Fruit fly (Drosophila melanogaster) whole organism, prepupa: Measurements from ENCODE around the gene CG14237.

Experiments
- CG10631 ChIP-seq: fragments of 200-800 bp; sonication (Bioruptor generic); optimal IDR thresholded peaks from 2 replicates; lab custom pipeline; 2016; ENCODE audit warnings: missing biosample characterization, missing genetic modification characterization
- CG10669 ChIP-seq: fragments of 200-800 bp; sonication (Bioruptor generic); optimal IDR thresholded peaks from 3 replicates; lab custom pipeline; 2018; ENCODE audit warnings: missing biosample characterization, mild to moderate bottlenecking, missing genetic modification characterization, moderate library complexity
- CG11294 ChIP-seq: fragments of 200-800 bp; sonication (Bioruptor generic); IDR thresholded peaks from 2 replicates; pipeline ENCODE4 v1.3.6; 2022; ENCODE audit warnings: missing biosample characterization, missing genetic modification characterization
- CG11762 ChIP-seq: fragments of 200-800 bp; sonication (Bioruptor generic); optimal IDR thresholded peaks from 3 replicates; lab custom pipeline; 2016; ENCODE audit warnings: missing biosample characterization, missing genetic modification characterization; ENCODE audit not compliant: insufficient read depth
- CG15336 ChIP-seq: fragments of 200-800 bp; sonication (Bioruptor generic); IDR thresholded peaks from 2 replicates; pipeline ENCODE4 v1.3.6; 2022; ENCODE audit warnings: missing biosample characterization, missing genetic modification characterization
- CG1621 ChIP-seq: fragments of 200-800 bp; sonication (Bioruptor generic); optimal IDR thresholded peaks from 3 replicates; lab custom pipeline; 2018; ENCODE audit warnings: missing biosample characterization, mild to moderate bottlenecking, missing genetic modification characterization
- CG16779 ChIP-seq: fragments of 200-800 bp; sonication (Bioruptor generic); optimal IDR thresholded peaks from 3 replicates; lab custom pipeline; 2017; ENCODE audit warnings: missing biosample characterization, mild to moderate bottlenecking, missing genetic modification characterization
- CG3919 ChIP-seq: fragments of 200-800 bp; sonication (Bioruptor generic); optimal IDR thresholded peaks from 3 replicates; lab custom pipeline; 2016; ENCODE audit warnings: missing biosample characterization, missing genetic modification characterization
- CG6163 ChIP-seq: fragments of 200-800 bp; sonication (Bioruptor generic); IDR thresholded peaks from 3 replicates; pipeline ENCODE4 v1.3.6; 2022; ENCODE audit warnings: missing biosample characterization, missing genetic modification characterization
- CG6276 ChIP-seq: fragments of 200-800 bp; sonication (Bioruptor generic); optimal IDR thresholded peaks from 2 replicates; lab custom pipeline; 2017; ENCODE audit warnings: missing biosample characterization, mild to moderate bottlenecking, missing genetic modification characterization
- CG6854 ChIP-seq: fragments of 200-800 bp; sonication (Bioruptor generic); optimal IDR thresholded peaks from 2 replicates; lab custom pipeline; 2017; ENCODE audit warnings: missing biosample characterization, mild to moderate bottlenecking, missing genetic modification characterization
- CG7368 ChIP-seq: fragments of 200-800 bp; sonication (Bioruptor generic); optimal IDR thresholded peaks from 3 replicates; lab custom pipeline; 2016; ENCODE audit warnings: missing biosample characterization, missing genetic modification characterization
- CG8119 ChIP-seq: fragments of 200-800 bp; sonication (Bioruptor generic); IDR thresholded peaks from 3 replicates; pipeline ENCODE4 v1.3.6; 2022; ENCODE audit warnings: missing biosample characterization, missing genetic modification characterization
- CG8632 ChIP-seq: fragments of 200-800 bp; sonication (Bioruptor generic); optimal IDR thresholded peaks from 3 replicates; lab custom pipeline; 2016; ENCODE audit warnings: missing biosample characterization, missing genetic modification characterization
- CG9139 ChIP-seq: fragments of 200-800 bp; sonication (Bioruptor generic); optimal IDR thresholded peaks from 3 replicates; lab custom pipeline; 2017; ENCODE audit warnings: missing biosample characterization, mild to moderate bottlenecking, missing genetic modification characterization
- Eip75B ChIP-seq: fragments of 200-800 bp; sonication (Bioruptor generic); optimal IDR thresholded peaks from 3 replicates; lab custom pipeline; 2016; ENCODE audit warnings: missing biosample characterization, missing genetic modification characterization
- Eip78C ChIP-seq: fragments of 200-800 bp; sonication (Bioruptor generic); peaks from one replicate; lab custom pipeline; 2016; ENCODE audit warnings: missing biosample characterization, missing genetic modification characterization
- Ets21C ChIP-seq: fragments of 200-800 bp; sonication (Bioruptor generic); optimal IDR thresholded peaks from 3 replicates; lab custom pipeline; 2016; ENCODE audit warnings: missing biosample characterization, missing genetic modification characterization
- Gug ChIP-seq: fragments of 200-800 bp; sonication (Bioruptor generic); IDR thresholded peaks from 2 replicates; pipeline ENCODE4 v1.3.6; 2022; ENCODE audit warnings: missing biosample characterization, missing genetic modification characterization
- Hr38 ChIP-seq: sonication (Bioruptor generic); optimal IDR thresholded peaks from 2 replicates; lab custom pipeline; 2016; ENCODE audit warnings: missing biosample characterization, missing genetic modification characterization
- Hr39 ChIP-seq: fragments of 200-800 bp; sonication (Bioruptor generic); optimal IDR thresholded peaks from 2 replicates; lab custom pipeline; 2016; ENCODE audit warnings: missing biosample characterization, missing genetic modification characterization
- Hr4 ChIP-seq: fragments of 200-800 bp; sonication (Bioruptor generic); optimal IDR thresholded peaks from 3 replicates; lab custom pipeline; 2016; ENCODE audit warnings: missing biosample characterization, missing genetic modification characterization
- Lpt ChIP-seq: fragments of 200-800 bp; sonication (Bioruptor generic); optimal IDR thresholded peaks from 3 replicates; lab custom pipeline; 2016; ENCODE audit warnings: missing biosample characterization, missing genetic modification characterization
- Met ChIP-seq: fragments of 200-800 bp; sonication (Bioruptor generic); optimal IDR thresholded peaks from 3 replicates; lab custom pipeline; 2016; ENCODE audit warnings: missing biosample characterization, missing genetic modification characterization
- OdsH ChIP-seq: fragments of 200-800 bp; sonication (Bioruptor generic); optimal IDR thresholded peaks from 3 replicates; lab custom pipeline; 2016; ENCODE audit warnings: missing biosample characterization, missing genetic modification characterization
- Smox ChIP-seq: fragments of 200-800 bp; sonication (Bioruptor generic); optimal IDR thresholded peaks from 3 replicates; lab custom pipeline; 2016; ENCODE audit warnings: missing biosample characterization, missing genetic modification characterization
- Sox14 ChIP-seq: fragments of 200-800 bp; sonication (Bioruptor generic); optimal IDR thresholded peaks from 3 replicates; lab custom pipeline; 2016; ENCODE audit warnings: missing biosample characterization, missing genetic modification characterization
- Sox15 ChIP-seq: fragments of 200-800 bp; sonication (Bioruptor generic); optimal IDR thresholded peaks from 3 replicates; lab custom pipeline; 2016; ENCODE audit warnings: missing biosample characterization, missing genetic modification characterization
- acj6 ChIP-seq: fragments of 200-800 bp; sonication (Bioruptor generic); optimal IDR thresholded peaks from 3 replicates; lab custom pipeline; 2016; ENCODE audit warnings: missing biosample characterization, missing genetic modification characterization
- cyc ChIP-seq: fragments of 200-800 bp; sonication (Bioruptor generic); optimal IDR thresholded peaks from 3 replicates; lab custom pipeline; 2016; ENCODE audit warnings: missing biosample characterization, missing genetic modification characterization
- dac ChIP-seq: fragments of 200-800 bp; sonication (Bioruptor generic); optimal IDR thresholded peaks from 2 replicates; lab custom pipeline; 2017; ENCODE audit warnings: missing biosample characterization, mild to moderate bottlenecking, missing genetic modification characterization
- eg ChIP-seq: fragments of 200-800 bp; sonication (Bioruptor generic); IDR thresholded peaks from 3 replicates; pipeline ENCODE4 v1.3.6; 2022; ENCODE audit warnings: missing biosample characterization, missing genetic modification characterization
- esn ChIP-seq: fragments of 200-800 bp; sonication (Bioruptor generic); optimal IDR thresholded peaks from 2 replicates; lab custom pipeline; 2016; ENCODE audit warnings: missing biosample characterization, mild to moderate bottlenecking, missing genetic modification characterization, moderate library complexity
- fd85E ChIP-seq: fragments of 200-800 bp; sonication (Bioruptor generic); optimal IDR thresholded peaks from 3 replicates; lab custom pipeline; 2016; ENCODE audit warnings: missing biosample characterization, missing genetic modification characterization
- fkh ChIP-seq: fragments of 200-800 bp; sonication (Bioruptor generic); optimal IDR thresholded peaks from 3 replicates; lab custom pipeline; 2017; ENCODE audit warnings: missing biosample characterization, mild to moderate bottlenecking, missing genetic modification characterization, moderate library complexity
- lz ChIP-seq: fragments of 200-800 bp; sonication (Bioruptor generic); optimal IDR thresholded peaks from 3 replicates; lab custom pipeline; 2016; ENCODE audit warnings: missing biosample characterization, missing genetic modification characterization
- pdm3 ChIP-seq: fragments of 200-800 bp; sonication (Bioruptor generic); optimal IDR thresholded peaks from 3 replicates; lab custom pipeline; 2016; ENCODE audit warnings: missing biosample characterization, missing genetic modification characterization
- salr ChIP-seq, 2 experiments: fragments of 200-800 bp; sonication (Bioruptor generic); optimal IDR thresholded peaks; 3 replicates each; lab custom pipeline; 2016 to 2018; ENCODE audit warnings: missing biosample characterization in 2 of 2, missing genetic modification characterization in 2 of 2, mild to moderate bottlenecking in 1 of 2
- ss ChIP-seq, 2 experiments: fragments of 200-800 bp; sonication (Bioruptor generic); optimal IDR thresholded peaks; 2 replicates in 1 of 2; 3 replicates in 1 of 2; lab custom pipeline; 2017 to 2018; ENCODE audit warnings: mild to moderate bottlenecking in 2 of 2, missing biosample characterization in 2 of 2, missing genetic modification characterization in 2 of 2, moderate library complexity in 1 of 2
- svp ChIP-seq: fragments of 200-800 bp; sonication (Bioruptor generic); peaks from one replicate; lab custom pipeline; 2016; ENCODE audit warnings: missing biosample characterization, missing genetic modification characterization
- topi ChIP-seq: fragments of 200-800 bp; sonication (Bioruptor generic); optimal IDR thresholded peaks from 3 replicates; lab custom pipeline; 2016; ENCODE audit warnings: missing biosample characterization, missing genetic modification characterization
- vri ChIP-seq: fragments of 200-800 bp; sonication (Bioruptor generic); optimal IDR thresholded peaks from 3 replicates; lab custom pipeline; 2016; ENCODE audit warnings: missing biosample characterization, mild to moderate bottlenecking, missing genetic modification characterization

CG14237 gene

dm6 chr3R:26464370-26464769 lies 7.7 kb downstream of the CG14237 start (continued):
- peak; percentile 73 for TF ChIP-seq CG6854 (GFP tag; lab: Kevin White, UChicago)
- peak; percentile 40 for TF ChIP-seq vri
- TF ChIP-seq Smox (GFP tag; lab: Kevin White, UChicago) = no peak
- peak; percentile 61 to 66 for TF ChIP-seq ss (GFP tag; optimal IDR thresholded peaks at IDR 0.05; lab: Kevin White, UChicago)
- no peak for TF ChIP-seq pdm3 (GFP tag; lab: Kevin White, UChicago)
- TF ChIP-seq CG8632 (GFP tag; lab: Kevin White, UChicago) = no peak

DNA sequence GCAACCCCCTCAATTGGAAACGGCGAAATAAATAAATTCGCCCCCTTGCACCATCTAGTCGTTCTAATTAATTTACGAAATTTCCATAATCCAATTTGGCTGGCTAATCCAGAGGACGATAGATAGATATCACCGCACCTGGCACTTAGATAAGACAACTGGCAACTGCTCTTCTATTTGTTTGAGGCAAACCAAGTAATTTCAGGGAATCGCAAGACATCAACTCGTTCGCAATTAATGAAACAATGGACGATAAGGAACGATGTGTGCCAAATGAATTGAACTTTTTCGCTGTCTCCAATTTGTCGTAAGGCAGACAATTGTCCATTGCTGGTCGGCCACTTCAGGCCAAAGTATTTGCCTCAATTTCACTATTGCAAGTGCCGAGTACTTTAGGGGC lies 8.4 kb downstream of the CG14237 start:
- TF ChIP-seq CG9139 (GFP tag; lab: Kevin White, UChicago) (no peak), esn (GFP tag; lab: Kevin White, UChicago) (no peak), svp (no peak)

dm6 chr3R:26478040-26478439 lies 21.4 kb downstream of the CG14237 start:
- TF ChIP-seq acj6 (GFP tag; lab: Kevin White, UChicago) (no peak), Hr4 (GFP tag; lab: Kevin White, UChicago) (peak; percentile 30), lz (GFP tag; lab: Kevin White, UChicago) (no peak), CG6163 (peak; percentile 71), Eip78C (peak; percentile 68), CG10631 (GFP tag; lab: Kevin White, UChicago) (peak; percentile 2), CG3919 (peak; percentile 29), pdm3 (GFP tag; lab: Kevin White, UChicago) (peak; percentile 9), CG11294 (GFP tag; lab: Robert Waterston, UW) (peak; percentile 24; the same call in 1 of the 2 replicates), OdsH (GFP tag; lab: Kevin White, UChicago) (peak; percentile 29), CG6276 (GFP tag; lab: Kevin White, UChicago) (peak; percentile 34), fkh (no peak), Gug (GFP tag; lab: Robert Waterston, UW) (peak; percentile 45; the same call in 1 of the 2 replicates), svp (no peak), CG15336 (GFP tag; lab: Robert Waterston, UW) (peak; percentile 72), CG8119 (peak; percentile 36; the same call in 1 of the 3 replicates), eg (GFP tag; lab: Robert Waterston, UW) (peak; percentile 55; the same call in 2 of the 3 replicates)
- TF ChIP-seq, all 60 proteins: peak for 13

DNA sequence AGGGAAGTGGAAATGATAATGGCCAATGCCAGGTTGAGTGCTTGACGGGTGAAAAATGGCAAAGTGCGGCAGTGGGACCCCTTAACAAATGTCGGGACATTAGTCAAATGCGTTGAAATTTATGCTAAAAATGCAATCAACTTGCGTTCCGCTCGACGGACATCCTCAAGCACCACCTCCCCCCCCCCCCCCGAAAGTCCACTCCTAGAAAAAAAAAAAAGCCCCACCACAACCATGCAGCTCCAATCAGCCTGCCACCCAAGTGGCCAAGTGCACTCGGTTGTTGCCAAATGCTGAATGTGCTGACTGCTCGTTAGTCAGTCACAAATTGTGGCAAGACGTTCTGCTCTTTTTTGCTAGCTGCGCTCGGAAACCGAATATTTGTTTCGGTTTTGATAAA lies 22.0 kb downstream of the CG14237 start:
- TF ChIP-seq Eip78C (no peak), CG3919 (no peak), cyc (no peak), Sox15 (GFP tag; lab: Kevin White, UChicago) (no peak), CG7368 (no peak), CG6163 (no peak), CG8632 (GFP tag; lab: Kevin White, UChicago) (no peak)
- TF ChIP-seq, all 60 proteins: peak for 0

DNA sequence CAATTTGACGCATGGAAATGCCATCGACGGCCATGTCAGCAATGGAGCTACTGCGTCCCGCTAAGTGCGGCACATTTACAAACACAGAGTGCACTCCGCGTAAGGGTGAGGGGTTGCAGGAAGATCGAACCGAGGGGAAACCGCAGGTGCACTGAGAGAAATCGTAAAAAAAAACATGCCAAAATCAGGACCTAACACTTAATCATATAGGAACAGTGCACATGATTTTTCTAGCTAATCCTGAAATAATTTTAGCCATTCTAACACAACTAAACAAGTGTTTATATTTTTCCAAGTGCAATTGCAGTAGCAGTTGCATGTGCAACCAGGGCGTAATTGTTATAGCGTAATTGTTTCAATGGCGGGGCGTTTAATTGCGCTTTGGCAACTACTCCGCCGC lies 22.5 kb downstream of the CG14237 start:
- TF ChIP-seq CG8632 (GFP tag; lab: Kevin White, UChicago) (no peak), CG11762 (GFP tag; lab: Kevin White, UChicago) (peak; percentile 9), CG8119 (peak; percentile 68), CG7368 (peak; percentile 35), Hr4 (GFP tag; lab: Kevin White, UChicago) (peak; percentile 68), dac (peak; percentile 27), CG16779 (tag; lab: Kevin White, UChicago) (no peak), CG1621 (tag; lab: Kevin White, UChicago) (no peak), CG10669 (GFP tag; lab: Kevin White, UChicago) (peak; percentile 49), pdm3 (GFP tag; lab: Kevin White, UChicago) (peak; percentile 32), CG15336 (GFP tag; lab: Robert Waterston, UW) (peak; percentile 66), Hr38 (GFP tag; lab: Kevin White, UChicago) (no peak), Ets21C (GFP tag; lab: Kevin White, UChicago) (no peak), Lpt (peak; percentile 38), Hr39 (GFP tag; lab: Kevin White, UChicago) (no peak), Met (peak; percentile 9), lz (GFP tag; lab: Kevin White, UChicago) (peak; percentile 11), Sox15 (GFP tag; lab: Kevin White, UChicago) (no peak), fd85E (no peak), acj6 (GFP tag; lab: Kevin White, UChicago) (peak; percentile 45), ss (GFP tag; optimal IDR thresholded peaks at IDR 0.05; lab: Kevin White, UChicago) (peak in 1 of 2 experiments; percentile 51), OdsH (GFP tag; lab: Kevin White, UChicago) (peak; percentile 55), Eip75B (peak; percentile 38), salr (GFP tag; optimal IDR thresholded peaks at IDR 0.05; lab: Kevin White, UChicago) (peak in 1 of 2 experiments; percentile 25), Sox14 (GFP tag; lab: Kevin White, UChicago) (peak; percentile 48), topi (GFP tag; lab: Kevin White, UChicago) (peak; percentile 20), Gug (GFP tag; lab: Robert Waterston, UW) (peak; percentile 32; the same call in 1 of the 2 replicates), CG10631 (GFP tag; lab: Kevin White, UChicago) (peak; percentile 60), CG6854 (GFP tag; lab: Kevin White, UChicago) (no peak)
